Fruit fly (Drosophila melanogaster) whole organism, wandering third instar larva: ENCODE results near the gene CG43680.

Experiments used
- Abd-B ChIP-seq: fragments of >200 bp; optimal IDR thresholded peaks from 2 replicates; lab custom pipeline; 2017; ENCODE audit warnings: missing biosample characterization, missing genetic modification characterization
- CG32264 ChIP-seq: fragments of 200-800 bp; sonication (Bioruptor generic); optimal IDR thresholded peaks from 2 replicates; lab custom pipeline; 2016; ENCODE audit warnings: missing biosample characterization, missing genetic modification characterization
- CrebA ChIP-seq: fragments of 200-800 bp; sonication (Bioruptor generic); optimal IDR thresholded peaks from 2 replicates; lab custom pipeline; 2016; ENCODE audit warnings: missing biosample characterization, mild to moderate bottlenecking, missing genetic modification characterization, borderline replicate concordance
- Dfd ChIP-seq: fragments of >200 bp; optimal IDR thresholded peaks from 2 replicates; lab custom pipeline; 2017; ENCODE audit warnings: missing biosample characterization, missing genetic modification characterization
- GATAd ChIP-seq: sonication (Bioruptor generic); optimal IDR thresholded peaks from 2 replicates; lab custom pipeline; 2016; ENCODE audit warnings: missing biosample characterization, missing genetic modification characterization
- HLH106 ChIP-seq: fragments of 200-800 bp; optimal IDR thresholded peaks from 3 replicates; lab custom pipeline; 2019; ENCODE audit warnings: missing biosample characterization, mild to moderate bottlenecking, missing genetic modification characterization, moderate library complexity
- Hnf4 ChIP-seq: fragments of 200-800 bp; sonication (Bioruptor generic); optimal IDR thresholded peaks from 2 replicates; lab custom pipeline; 2016; ENCODE audit warnings: missing biosample characterization, mild to moderate bottlenecking, missing genetic modification characterization
- Hr83 ChIP-seq: fragments of 200-300 bp; sonication (Bioruptor generic); optimal IDR thresholded peaks from 2 replicates; lab custom pipeline; 2016; ENCODE audit warnings: missing biosample characterization, mild to moderate bottlenecking, missing genetic modification characterization, moderate library complexity; ENCODE audit not compliant: poor library complexity, severe bottlenecking
- Jra ChIP-seq: sonication (Bioruptor generic); optimal IDR thresholded peaks from 2 replicates; lab custom pipeline; 2016; ENCODE audit warnings: missing biosample characterization, missing genetic modification characterization
- Mio ChIP-seq: sonication (Bioruptor generic); optimal IDR thresholded peaks from 2 replicates; lab custom pipeline; 2016; ENCODE audit warnings: missing biosample characterization, missing genetic modification characterization
- Myc ChIP-seq: fragments of >200 bp; optimal IDR thresholded peaks from 2 replicates; lab custom pipeline; 2017
- N ChIP-seq: fragments of >200 bp; optimal IDR thresholded peaks from 2 replicates; lab custom pipeline; 2018; ENCODE audit warnings: missing biosample characterization, missing external identifiers, missing genetic modification characterization
- OdsH ChIP-seq: fragments of 200-800 bp; sonication (Bioruptor generic); optimal IDR thresholded peaks from 2 replicates; lab custom pipeline; 2016; ENCODE audit warnings: missing biosample characterization, mild to moderate bottlenecking, missing genetic modification characterization
- Sp1 ChIP-seq: fragments of 200-800 bp; sonication (Bioruptor generic); optimal IDR thresholded peaks from 3 replicates; lab custom pipeline; 2019; ENCODE audit warnings: missing biosample characterization, mild to moderate bottlenecking, missing genetic modification characterization, moderate library complexity
- Vsx2 ChIP-seq: fragments of 200-300, 225-300 bp; sonication (Bioruptor generic); optimal IDR thresholded peaks from 2 replicates; lab custom pipeline; 2018; ENCODE audit warnings: missing biosample characterization, missing genetic modification characterization; ENCODE audit not compliant: partially characterized antibody
- br ChIP-seq: fragments of 200-800 bp; sonication (Bioruptor generic); optimal IDR thresholded peaks from 2 replicates; lab custom pipeline; 2016; ENCODE audit warnings: missing biosample characterization, missing genetic modification characterization
- dl ChIP-seq, 2 experiments: fragments of 175-275, 200-275 bp in 1 of 2; fragments of 200-275 bp in 1 of 2; sonication (Bioruptor generic); optimal IDR thresholded peaks; lab custom pipeline; 2018; ENCODE audit warnings: mild to moderate bottlenecking in 2 of 2, missing biosample characterization in 2 of 2, missing genetic modification characterization in 2 of 2, moderate library complexity in 2 of 2; ENCODE audit not compliant: partially characterized antibody in 2 of 2, insufficient read depth in 1 of 2
- dmrt93B ChIP-seq: fragments of 200-800 bp; sonication (Bioruptor generic); optimal IDR thresholded peaks from 2 replicates; lab custom pipeline; 2018; ENCODE audit warnings: missing biosample characterization, mild to moderate bottlenecking, missing genetic modification characterization
- dsf ChIP-seq: sonication (Bioruptor generic); optimal IDR thresholded peaks from 2 replicates; lab custom pipeline; 2016; ENCODE audit warnings: missing biosample characterization, missing genetic modification characterization, borderline replicate concordance
- ey ChIP-seq: fragments of 200-800 bp; sonication (Bioruptor generic); optimal IDR thresholded peaks from 2 replicates; lab custom pipeline; 2016; ENCODE audit warnings: missing biosample characterization, missing genetic modification characterization
- foxo ChIP-seq, 2 experiments: fragments of 200-800 bp; sonication (Bioruptor generic); optimal IDR thresholded peaks; 2 replicates in 1 of 2; 3 replicates in 1 of 2; lab custom pipeline; 2016 to 2017; ENCODE audit warnings: missing biosample characterization in 2 of 2, missing genetic modification characterization in 2 of 2
- fru ChIP-seq: fragments of 200-800 bp; sonication (Bioruptor generic); optimal IDR thresholded peaks from 3 replicates; lab custom pipeline; 2016; ENCODE audit warnings: missing biosample characterization, mild to moderate bottlenecking, missing genetic modification characterization
- h ChIP-seq: fragments of 200-800 bp; sonication (Bioruptor generic); optimal IDR thresholded peaks from 3 replicates; lab custom pipeline; 2016; ENCODE audit warnings: missing biosample characterization, mild to moderate bottlenecking, missing genetic modification characterization
- jim ChIP-seq: fragments of 175-275, 200-325 bp; sonication (Bioruptor generic); optimal IDR thresholded peaks from 2 replicates; lab custom pipeline; 2016; ENCODE audit warnings: missing biosample characterization, mild to moderate bottlenecking, missing genetic modification characterization
- pan ChIP-seq: fragments of >200 bp; optimal IDR thresholded peaks from 2 replicates; lab custom pipeline; 2017
- psq ChIP-seq: fragments of 200-800 bp; sonication (Bioruptor generic); optimal IDR thresholded peaks from 3 replicates; lab custom pipeline; 2017; ENCODE audit warnings: missing biosample characterization, mild to moderate bottlenecking, missing genetic modification characterization, moderate library complexity
- sage ChIP-seq: fragments of 200-800 bp; sonication (Bioruptor generic); optimal IDR thresholded peaks from 2 replicates; lab custom pipeline; 2016; ENCODE audit warnings: missing biosample characterization, mild to moderate bottlenecking, missing genetic modification characterization
- sv ChIP-seq: fragments of 200-800 bp; sonication (Bioruptor generic); optimal IDR thresholded peaks from 3 replicates; lab custom pipeline; 2016; ENCODE audit warnings: missing biosample characterization, missing genetic modification characterization
- tai ChIP-seq: sonication (Bioruptor generic); optimal IDR thresholded peaks from 2 replicates; lab custom pipeline; 2016; ENCODE audit warnings: missing biosample characterization, missing genetic modification characterization
- usp ChIP-seq: fragments of >200 bp; optimal IDR thresholded peaks from 2 replicates; lab custom pipeline; 2017; ENCODE audit warnings: missing biosample characterization, missing genetic modification characterization
- woc ChIP-seq: sonication (Bioruptor generic); optimal IDR thresholded peaks from 2 replicates; lab custom pipeline; 2016; ENCODE audit warnings: missing biosample characterization, mild to moderate bottlenecking, missing genetic modification characterization

The CG43680 gene

DNA sequence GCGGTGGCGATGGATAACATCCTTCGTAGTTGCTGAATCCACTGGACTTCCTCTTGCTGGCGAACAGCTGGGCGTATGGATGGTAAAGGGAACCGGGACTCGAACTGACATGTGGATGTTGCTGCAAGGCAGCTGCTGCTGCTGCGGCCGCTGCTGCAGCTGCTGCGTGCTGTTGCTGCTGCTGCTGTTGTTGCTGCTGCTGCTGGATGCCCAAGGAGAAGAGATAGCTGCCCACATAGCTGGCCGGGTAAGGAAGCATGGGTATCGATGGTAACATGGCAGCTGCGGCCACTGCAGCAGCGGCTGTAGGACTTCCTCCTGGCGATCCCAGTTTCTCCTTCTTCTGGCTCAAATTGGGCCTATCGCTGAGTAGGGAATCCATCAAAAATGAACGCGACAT lies 9.7 kb downstream of the CG43680 start:
- TF ChIP-seq h (no peak), ey (GFP tag; lab: Kevin White, UChicago) (no peak), Dfd (GFP tag; lab: Kevin White, UChicago) (peak; percentile 75)

DNA sequence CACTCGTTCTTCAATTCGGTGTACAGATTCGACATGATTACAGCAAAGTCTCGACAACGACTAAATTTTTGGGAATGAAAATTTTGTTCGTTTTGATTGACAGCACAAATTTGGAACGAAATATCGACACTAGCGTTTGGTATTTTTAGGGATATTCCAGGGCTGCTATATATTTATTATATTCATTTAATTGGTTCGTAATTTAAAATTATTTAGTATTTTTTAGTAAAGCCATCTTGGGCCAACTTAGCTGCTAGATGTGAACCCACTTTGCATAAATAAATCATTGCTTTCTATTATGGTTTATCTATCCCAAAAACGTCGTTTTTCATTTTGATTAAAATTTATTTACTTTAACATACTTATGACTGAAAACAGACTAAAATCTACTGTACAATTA lies 10.7 kb downstream of the CG43680 start, which contains the start of gene Rpn12R:
Rpn12R (minus strand) TSS at position 101 of the 400 bp plus-strand sequence.
- no peak for TF ChIP-seq dmrt93B
- TF ChIP-seq Vsx2 = no peak
- TF ChIP-seq dsf (GFP tag; lab: Kevin White, UChicago) = no peak
- TF ChIP-seq OdsH (GFP tag; lab: Kevin White, UChicago) = no peak
- no peak for TF ChIP-seq N (GFP tag; lab: Kevin White, UChicago)
- TF ChIP-seq HLH106 (tag; lab: Kevin White, UChicago) = no peak
- TF ChIP-seq Abd-B (GFP tag; lab: Kevin White, UChicago) = no peak
- no peak for TF ChIP-seq dl (GFP tag; optimal IDR thresholded peaks at IDR 0.05; lab: Kevin White, UChicago; ENCODE audit: insufficient read depth in 1 of 2, partially characterized antibody in 2 of 2)
- no peak for TF ChIP-seq CrebA (GFP tag; lab: Kevin White, UChicago)
- TF ChIP-seq woc = no peak
- no peak for TF ChIP-seq Hnf4 (GFP tag; lab: Kevin White, UChicago)

- TF ChIP-seq dl (GFP tag; optimal IDR thresholded peaks at IDR 0.05; lab: Kevin White, UChicago; ENCODE audit: insufficient read depth in 1 of 2, partially characterized antibody in 2 of 2) = no peak
- TF ChIP-seq Jra (GFP tag; lab: Kevin White, UChicago) = no peak
- TF ChIP-seq Abd-B (GFP tag; lab: Kevin White, UChicago) = no peak
- TF ChIP-seq, all 38 proteins: peak for 0
Observed at dm6 chr3L:15040329-15040886, 12.7 kb downstream of the CG43680 start.

dm6 chr3L:15039510-15039909 lies 13.6 kb downstream of the CG43680 start:
- TF ChIP-seq CG32264 (GFP tag; lab: Kevin White, UChicago) = no peak
- TF ChIP-seq psq (GFP tag; lab: Kevin White, UChicago) = no peak
- no peak for TF ChIP-seq pan
- no peak for TF ChIP-seq sage (GFP tag; lab: Kevin White, UChicago)
- TF ChIP-seq HLH106 (tag; lab: Kevin White, UChicago) = no peak
- no peak for TF ChIP-seq Jra (GFP tag; lab: Kevin White, UChicago)
- TF ChIP-seq jim (GFP tag; lab: Kevin White, UChicago) = no peak
- TF ChIP-seq sv (GFP tag; lab: Kevin White, UChicago) = no peak
- TF ChIP-seq dl (GFP tag; optimal IDR thresholded peaks at IDR 0.05; lab: Kevin White, UChicago; ENCODE audit: insufficient read depth in 1 of 2, partially characterized antibody in 2 of 2) = no peak
- TF ChIP-seq br (GFP tag; lab: Kevin White, UChicago) = no peak
- TF ChIP-seq Sp1 (GFP tag; lab: Kevin White, UChicago) = no peak
- TF ChIP-seq Hr83 (GFP tag; lab: Kevin White, UChicago) = no peak
- no peak for TF ChIP-seq GATAd
- TF ChIP-seq tai (GFP tag; lab: Kevin White, UChicago) = no peak
- TF ChIP-seq, all 38 proteins: peak for 0

DNA sequence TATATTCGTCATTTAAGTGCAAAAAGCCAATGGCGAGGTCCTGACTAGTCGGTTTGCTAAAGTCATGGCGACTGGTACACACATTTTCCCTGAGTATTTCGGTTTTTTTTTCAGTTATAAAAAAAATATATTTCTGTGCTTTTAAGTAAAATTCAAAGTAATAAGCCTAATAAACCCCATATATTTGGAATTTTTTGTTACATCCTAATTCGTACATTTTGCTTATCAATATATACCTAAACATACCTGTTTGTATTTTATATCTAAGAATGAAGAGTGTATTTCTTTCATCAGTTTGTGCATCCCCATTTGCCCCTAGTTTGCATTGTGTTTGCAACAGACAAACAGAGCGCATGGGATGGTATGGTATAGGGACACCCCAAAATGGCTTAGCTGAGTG lies 17.6 kb downstream of the CG43680 start:
- TF ChIP-seq tai (GFP tag; lab: Kevin White, UChicago) (no peak), woc (peak; percentile 21), Myc (lab: Kevin White, UChicago) (no peak), sv (GFP tag; lab: Kevin White, UChicago) (no peak), Vsx2 (no peak), GATAd (no peak), pan (no peak), sage (GFP tag; lab: Kevin White, UChicago) (no peak)

dm6 chr3L:15034714-15035076 lies 18.5 kb downstream of the CG43680 start:
- no peak for TF ChIP-seq Hr83 (GFP tag; lab: Kevin White, UChicago)
- TF ChIP-seq usp = no peak
- no peak for TF ChIP-seq Jra (GFP tag; lab: Kevin White, UChicago)
- TF ChIP-seq Sp1 (GFP tag; lab: Kevin White, UChicago) = no peak
- TF ChIP-seq foxo (GFP tag; optimal IDR thresholded peaks at IDR 0.05; lab: Kevin White, UChicago) = no peak
- no peak for TF ChIP-seq Mio
- TF ChIP-seq dl (GFP tag; optimal IDR thresholded peaks at IDR 0.05; lab: Kevin White, UChicago; ENCODE audit: insufficient read depth in 1 of 2, partially characterized antibody in 2 of 2) = no peak
- no peak for TF ChIP-seq h
- TF ChIP-seq fru = no peak
- no peak for TF ChIP-seq dmrt93B
